Fruit fly (Drosophila melanogaster) whole organism, embryonic: Measurements from ENCODE around the gene CG2608.

Experiments
- Ada2b ChIP-seq: fragments of 200-800 bp; sonication (Bioruptor generic); IDR thresholded peaks from 2 replicates; pipeline ENCODE4 v1.3.6; 2022; ENCODE audit warnings: missing biosample characterization, missing genetic modification characterization
- Antp ChIP-seq: fragments of 200-800 bp; sonication (Bioruptor generic); optimal IDR thresholded peaks from 3 replicates; lab custom pipeline; 2016; ENCODE audit warnings: missing biosample characterization, missing genetic modification characterization
- C15 ChIP-seq: fragments of 200-800 bp; sonication (Bioruptor generic); IDR thresholded peaks from 3 replicates; pipeline ENCODE4 v1.3.6; 2022; ENCODE audit warnings: missing biosample characterization, missing genetic modification characterization
- CG10431 ChIP-seq: fragments of 200-800 bp; sonication (Bioruptor generic); optimal IDR thresholded peaks from 3 replicates; lab custom pipeline; 2018; ENCODE audit warnings: missing biosample characterization, mild to moderate bottlenecking, missing genetic modification characterization
- CG10979 ChIP-seq: fragments of 200-800 bp; sonication (Bioruptor generic); optimal IDR thresholded peaks from 2 replicates; lab custom pipeline; 2018; ENCODE audit warnings: missing biosample characterization, mild to moderate bottlenecking, missing genetic modification characterization, moderate library complexity
- CG11247 ChIP-seq: fragments of 200-800 bp; sonication (Bioruptor generic); IDR thresholded peaks from 2 replicates; pipeline ENCODE4 v1.3.6; 2022; ENCODE audit warnings: missing biosample characterization, missing genetic modification characterization
- CG12219 ChIP-seq: fragments of 200-800 bp; sonication (Bioruptor generic); optimal IDR thresholded peaks from 3 replicates; lab custom pipeline; 2018; ENCODE audit warnings: missing biosample characterization, mild to moderate bottlenecking, missing genetic modification characterization
- CG1233 ChIP-seq: fragments of 200-800 bp; sonication (Bioruptor generic); optimal IDR thresholded peaks from 4 replicates; lab custom pipeline; 2018; ENCODE audit warnings: missing biosample characterization, mild to moderate bottlenecking, missing genetic modification characterization
- CG14860 ChIP-seq: fragments of 200-800 bp; sonication (Bioruptor generic); IDR thresholded peaks from 3 replicates; pipeline ENCODE4 v1.3.6; 2022; ENCODE audit warnings: missing biosample characterization, missing genetic modification characterization; ENCODE audit not compliant: partially characterized antibody
- CG17328 ChIP-seq: fragments of 200-800 bp; sonication (Bioruptor generic); IDR thresholded peaks from 2 replicates; pipeline ENCODE4 v1.3.6; 2022; ENCODE audit warnings: missing biosample characterization, missing genetic modification characterization
- CG17912 ChIP-seq: fragments of 200-800 bp; sonication (Bioruptor generic); optimal IDR thresholded peaks from 2 replicates; lab custom pipeline; 2018; ENCODE audit warnings: missing biosample characterization, mild to moderate bottlenecking, missing genetic modification characterization
- CG31365 ChIP-seq: fragments of 200-800 bp; sonication (Bioruptor generic); optimal IDR thresholded peaks from 2 replicates; lab custom pipeline; 2018; ENCODE audit warnings: missing biosample characterization, mild to moderate bottlenecking, missing genetic modification characterization
- CG31441 ChIP-seq: fragments of 200-800 bp; sonication (Bioruptor generic); IDR thresholded peaks from 2 replicates; pipeline ENCODE4 v1.3.6; 2022; ENCODE audit warnings: missing biosample characterization, missing genetic modification characterization
- CG32767 ChIP-seq: fragments of 200-800 bp; sonication (Bioruptor generic); IDR thresholded peaks from 2 replicates; pipeline ENCODE4 v1.3.6; 2022; ENCODE audit warnings: missing biosample characterization, missing genetic modification characterization
- CG32772 ChIP-seq: fragments of 200-800 bp; sonication (Bioruptor generic); IDR thresholded peaks from 2 replicates; pipeline ENCODE4 v1.3.6; 2022; ENCODE audit warnings: missing biosample characterization, missing genetic modification characterization
- CG34422 ChIP-seq: fragments of 200-800 bp; sonication (Bioruptor generic); IDR thresholded peaks from 3 replicates; pipeline ENCODE4 v1.3.6; 2022; ENCODE audit warnings: missing biosample characterization, missing genetic modification characterization
- CG3838 ChIP-seq: fragments of 200-800 bp; sonication (Bioruptor generic); optimal IDR thresholded peaks from 3 replicates; lab custom pipeline; 2016; ENCODE audit warnings: missing biosample characterization, missing genetic modification characterization
- CG4328 ChIP-seq: fragments of 200-800 bp; sonication (Bioruptor generic); optimal IDR thresholded peaks from 3 replicates; lab custom pipeline; 2017; ENCODE audit warnings: missing biosample characterization, missing genetic modification reagents, missing genetic modification characterization
- CG4730 ChIP-seq: fragments of 200-800 bp; sonication (Bioruptor generic); IDR thresholded peaks from 2 replicates; pipeline ENCODE4 v1.3.6; 2022; ENCODE audit warnings: missing biosample characterization, missing genetic modification characterization
- CG4854 ChIP-seq: fragments of 200-800 bp; sonication (Bioruptor generic); optimal IDR thresholded peaks from 2 replicates; lab custom pipeline; 2016; ENCODE audit warnings: missing biosample characterization, missing genetic modification characterization, inconsistent platforms
- CG6813 ChIP-seq: fragments of 200-800 bp; sonication (Bioruptor generic); optimal IDR thresholded peaks from 2 replicates; lab custom pipeline; 2017; ENCODE audit warnings: missing biosample characterization, missing genetic modification characterization, mild to moderate bottlenecking, moderate library complexity, missing genetic modification reagents
- CG7987 ChIP-seq: fragments of 200-800 bp; sonication (Bioruptor generic); optimal IDR thresholded peaks from 2 replicates; lab custom pipeline; 2018; ENCODE audit warnings: missing biosample characterization, mild to moderate bottlenecking, missing genetic modification characterization, moderate library complexity
- CTCF ChIP-seq: fragments of 200-800 bp; sonication (Bioruptor generic); optimal IDR thresholded peaks from 2 replicates; lab custom pipeline; 2017; ENCODE audit warnings: missing biosample characterization, mild to moderate bottlenecking, missing genetic modification characterization, moderate library complexity
- Dek ChIP-seq: fragments of 200-800 bp; sonication (Bioruptor generic); optimal IDR thresholded peaks from 3 replicates; lab custom pipeline; 2019; ENCODE audit warnings: missing biosample characterization, mild to moderate bottlenecking, missing genetic modification characterization, moderate library complexity
- Ets65A ChIP-seq: fragments of 200-800 bp; sonication (Bioruptor generic); peaks from one replicate; lab custom pipeline; 2016; ENCODE audit warnings: missing biosample characterization, missing genetic modification characterization
- GATAe ChIP-seq: fragments of 200-800 bp; sonication (Bioruptor generic); conservative IDR thresholded peaks from 2 replicates; pipeline ENCODE4 v1.3.6; 2022; ENCODE audit warnings: missing biosample characterization, missing genetic modification characterization
- Hmr ChIP-seq: fragments of 200-800 bp; sonication (Bioruptor generic); optimal IDR thresholded peaks from 3 replicates; lab custom pipeline; 2017; ENCODE audit warnings: mild to moderate bottlenecking, missing biosample characterization, missing genetic modification reagents, missing genetic modification characterization
- Med ChIP-seq: fragments of 200-800 bp; sonication (Bioruptor generic); peaks from one replicate; lab custom pipeline; 2016; ENCODE audit warnings: missing biosample characterization, missing genetic modification characterization, mild to moderate bottlenecking, inconsistent platforms, moderate library complexity
- NC2β ChIP-seq: fragments of 200-800 bp; sonication (Bioruptor generic); optimal IDR thresholded peaks from 2 replicates; lab custom pipeline; 2016; ENCODE audit warnings: missing biosample characterization, missing genetic modification characterization
- NFAT ChIP-seq: fragments of 200-800 bp; sonication (Bioruptor generic); IDR thresholded peaks from 2 replicates; pipeline ENCODE4 v1.3.6; 2022; ENCODE audit warnings: missing biosample characterization, missing genetic modification characterization
- Scr ChIP-seq: fragments of 200-800 bp; sonication (Bioruptor generic); IDR thresholded peaks from 2 replicates; pipeline ENCODE4 v1.3.6; 2022; ENCODE audit warnings: missing biosample characterization, missing genetic modification characterization; ENCODE audit not compliant: partially characterized antibody
- Sry-δ ChIP-seq: fragments of 200-800 bp; sonication (Bioruptor generic); optimal IDR thresholded peaks from 2 replicates; lab custom pipeline; 2016; ENCODE audit warnings: missing biosample characterization, missing genetic modification characterization
- Xbp1 ChIP-seq: fragments of 200-800 bp; sonication (Bioruptor generic); optimal IDR thresholded peaks from 3 replicates; lab custom pipeline; 2016; ENCODE audit warnings: missing biosample characterization, mild to moderate bottlenecking, missing genetic modification characterization
- Xrp1 ChIP-seq: fragments of 200-800 bp; sonication (Bioruptor generic); IDR thresholded peaks from 2 replicates; pipeline ENCODE4 v1.3.6; 2022; ENCODE audit warnings: missing biosample characterization, missing genetic modification characterization
- ash1 ChIP-seq: fragments of 200-800 bp; sonication (Bioruptor generic); optimal IDR thresholded peaks from 2 replicates; lab custom pipeline; 2018; ENCODE audit warnings: missing biosample characterization, mild to moderate bottlenecking, missing genetic modification characterization
- caup ChIP-seq: fragments of 200-800 bp; sonication (Bioruptor generic); optimal IDR thresholded peaks from 3 replicates; lab custom pipeline; 2017; ENCODE audit warnings: missing biosample characterization, mild to moderate bottlenecking, missing genetic modification characterization, moderate library complexity; ENCODE audit not compliant: severe bottlenecking
- corto ChIP-seq: fragments of 200-800 bp; sonication (Bioruptor generic); optimal IDR thresholded peaks from 2 replicates; lab custom pipeline; 2016; ENCODE audit warnings: missing biosample characterization, mild to moderate bottlenecking, missing genetic modification characterization, moderate library complexity
- danr ChIP-seq: fragments of 200-800 bp; sonication (Bioruptor generic); IDR thresholded peaks from 2 replicates; pipeline ENCODE4 v1.3.6; 2022; ENCODE audit warnings: missing biosample characterization, missing genetic modification characterization
- dati ChIP-seq: fragments of 200-800 bp; sonication (Bioruptor generic); IDR thresholded peaks from 2 replicates; pipeline ENCODE4 v1.3.6; 2022; ENCODE audit warnings: missing biosample characterization, missing genetic modification characterization
- dysf ChIP-seq: fragments of 200-800 bp; sonication (Bioruptor generic); IDR thresholded peaks from 3 replicates; pipeline ENCODE4 v1.3.6; 2022; ENCODE audit warnings: missing biosample characterization, missing genetic modification characterization
- eve ChIP-seq, 2 experiments: fragments of >200 bp; optimal IDR thresholded peaks; 2 replicates each; lab custom pipeline; 2017; ENCODE audit warnings: missing biosample characterization in 2 of 2, missing genetic modification characterization in 2 of 2
- ftz-f1 ChIP-seq: fragments of 200-800 bp; sonication (Bioruptor generic); optimal IDR thresholded peaks from 2 replicates; lab custom pipeline; 2016; ENCODE audit warnings: missing biosample characterization, missing genetic modification characterization
- gce ChIP-seq: fragments of 200-800 bp; sonication (Bioruptor generic); IDR thresholded peaks from 3 replicates; pipeline ENCODE4 v1.3.6; 2022; ENCODE audit warnings: missing biosample characterization, missing genetic modification characterization
- hth ChIP-seq: fragments of >200 bp; optimal IDR thresholded peaks from 2 replicates; lab custom pipeline; 2017; ENCODE audit warnings: inconsistent platforms
- lov ChIP-seq, 2 experiments: fragments of 200-800 bp in 1 of 2; fragments of >200 bp in 1 of 2; sonication (Bioruptor generic) in 1 of 2; IDR thresholded peaks in 1 of 2; optimal IDR thresholded peaks in 1 of 2; 2 replicates in 1 of 2; 3 replicates in 1 of 2; pipeline versions ENCODE4 v1.3.6 to Lab custom; 2017 to 2022; ENCODE audit warnings: missing biosample characterization in 1 of 2, missing genetic modification characterization in 1 of 2
- luna ChIP-seq: fragments of 200-800 bp; sonication (Bioruptor generic); optimal IDR thresholded peaks from 2 replicates; lab custom pipeline; 2016; ENCODE audit warnings: missing biosample characterization, missing genetic modification characterization
- maf-S ChIP-seq: fragments of 200-800 bp; sonication (Bioruptor generic); optimal IDR thresholded peaks from 2 replicates; lab custom pipeline; 2016; ENCODE audit warnings: missing biosample characterization, missing genetic modification characterization
- phol ChIP-seq: fragments of 200-800 bp; sonication (Bioruptor generic); optimal IDR thresholded peaks from 3 replicates; lab custom pipeline; 2018; ENCODE audit warnings: missing biosample characterization, mild to moderate bottlenecking, missing genetic modification characterization, moderate library complexity
- sr ChIP-seq: fragments of 200-800 bp; sonication (Bioruptor generic); IDR thresholded peaks from 3 replicates; pipeline ENCODE4 v1.3.6; 2022; ENCODE audit warnings: missing biosample characterization, missing genetic modification characterization
- stwl ChIP-seq: fragments of 200-800 bp; sonication (Bioruptor generic); optimal IDR thresholded peaks from 3 replicates; lab custom pipeline; 2018; ENCODE audit warnings: missing biosample characterization, mild to moderate bottlenecking, missing genetic modification characterization, moderate library complexity
- tgo ChIP-seq: fragments of 200-800 bp; sonication (Bioruptor generic); IDR thresholded peaks from 3 replicates; pipeline ENCODE4 v1.3.6; 2022; ENCODE audit warnings: missing biosample characterization, missing genetic modification characterization
- toy ChIP-seq: fragments of 200-800 bp; sonication (Bioruptor generic); IDR thresholded peaks from 2 replicates; pipeline ENCODE4 v1.3.6; 2022; ENCODE audit warnings: missing biosample characterization, missing genetic modification characterization

The CG2608 gene

DNA sequence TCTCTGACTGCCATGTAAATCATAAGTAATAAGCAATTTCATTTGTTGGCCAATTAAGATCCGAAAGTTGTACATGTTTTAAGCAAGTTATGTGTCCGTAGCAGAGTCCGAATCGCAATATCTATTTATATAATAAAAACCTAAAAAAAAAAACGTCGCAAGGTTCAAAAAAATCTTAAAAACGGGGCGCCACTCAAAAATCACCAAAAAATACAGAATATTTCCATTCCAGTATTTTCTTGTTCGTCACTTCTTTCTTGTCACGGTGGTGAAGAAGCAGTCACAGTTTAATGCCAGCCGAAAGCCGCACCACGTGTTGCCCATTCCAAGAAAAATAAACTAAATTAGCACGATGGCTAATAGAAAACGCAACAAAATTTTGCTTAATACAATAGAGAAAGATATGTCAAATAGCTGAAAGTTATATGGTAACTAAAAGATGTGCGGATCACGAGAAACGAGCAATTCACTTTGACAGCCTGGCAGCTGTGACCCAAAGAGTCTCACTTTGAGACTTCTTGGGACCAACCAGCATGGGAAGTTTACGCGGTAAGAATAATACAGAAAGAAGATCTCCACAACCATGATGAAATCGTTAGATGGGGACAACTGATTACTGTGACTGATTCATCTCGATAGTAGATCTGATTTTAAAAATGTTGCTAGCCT, 1.8 kb downstream of the CG2608 start (continued):
- no peak for TF ChIP-seq CG17328 (GFP tag; lab: Robert Waterston, UW)
- no peak for TF ChIP-seq NFAT (GFP tag; lab: Robert Waterston, UW)
- TF ChIP-seq luna (GFP tag; lab: Kevin White, UChicago): no peak
- no peak for TF ChIP-seq CG7987 (GFP tag; lab: Kevin White, UChicago)
- TF ChIP-seq CG14860: no peak
- TF ChIP-seq Xbp1 (GFP tag; lab: Kevin White, UChicago): peak; percentile 33
- no peak for TF ChIP-seq CG4730
- no peak for TF ChIP-seq GATAe (GFP tag; lab: Robert Waterston, UW)
- TF ChIP-seq Sry-δ (GFP tag; lab: Kevin White, UChicago): no peak
- TF ChIP-seq dati (GFP tag; lab: Robert Waterston, UW): no peak
- TF ChIP-seq CG17912 (GFP tag; lab: Kevin White, UChicago): no peak
- TF ChIP-seq Hmr (GFP tag; lab: Kevin White, UChicago): no peak
- peak; percentile 5 for TF ChIP-seq phol (tag; lab: Kevin White, UChicago)
- TF ChIP-seq CG32772 (GFP tag; lab: Robert Waterston, UW): no peak
- no peak for TF ChIP-seq caup (GFP tag; lab: Kevin White, UChicago)
- TF ChIP-seq eve (GFP tag; optimal IDR thresholded peaks at IDR 0.05; lab: Kevin White, UChicago): no peak
- TF ChIP-seq CG10979: no peak
- peak; percentile 58 for TF ChIP-seq stwl (tag; lab: Kevin White, UChicago)
- no peak for TF ChIP-seq Antp
- peak; percentile 0 for TF ChIP-seq ftz-f1 (GFP tag; lab: Kevin White, UChicago)
- TF ChIP-seq sr: no peak
- TF ChIP-seq Dek: no peak
- TF ChIP-seq CG31441 (GFP tag; lab: Robert Waterston, UW): no peak
- no peak for TF ChIP-seq toy
- peak; percentile 82 for TF ChIP-seq Med (GFP tag; lab: Kevin White, UChicago)
- TF ChIP-seq CG3838 (GFP tag; lab: Kevin White, UChicago): no peak
- no peak for TF ChIP-seq Ada2b (GFP tag; lab: Robert Waterston, UW)
- TF ChIP-seq maf-S (GFP tag; lab: Kevin White, UChicago): no peak
- TF ChIP-seq NC2β (GFP tag; lab: Kevin White, UChicago): no peak
- TF ChIP-seq gce (GFP tag; lab: Robert Waterston, UW): no peak
- no peak for TF ChIP-seq CG31365 (tag; lab: Kevin White, UChicago)
- peak; percentile 53 for TF ChIP-seq CTCF
- no peak for TF ChIP-seq tgo
- peak; percentile 8 for TF ChIP-seq CG10431 (GFP tag; lab: Kevin White, UChicago)
- TF ChIP-seq Scr (GFP tag; lab: Robert Waterston, UW): no peak
- TF ChIP-seq Xrp1 (GFP tag; lab: Robert Waterston, UW): no peak
- no peak for TF ChIP-seq corto (GFP tag; lab: Kevin White, UChicago)
- TF ChIP-seq hth: no peak
- TF ChIP-seq CG1233 (GFP tag; lab: Kevin White, UChicago): no peak
- no peak for TF ChIP-seq CG6813
- no peak for TF ChIP-seq CG12219 (GFP tag; lab: Kevin White, UChicago)
- no peak for TF ChIP-seq CG4328 (GFP tag; lab: Kevin White, UChicago)
- TF ChIP-seq Ets65A: no peak
- no peak for TF ChIP-seq danr (GFP tag; lab: Robert Waterston, UW)
- no peak for TF ChIP-seq CG4854
- TF ChIP-seq CG32767 (GFP tag; lab: Robert Waterston, UW): no peak
- no peak for TF ChIP-seq C15 (GFP tag; lab: Robert Waterston, UW)
- no peak for TF ChIP-seq ash1 (GFP tag; lab: Kevin White, UChicago)
- TF ChIP-seq CG11247 (GFP tag; lab: Robert Waterston, UW): no peak
- no peak for TF ChIP-seq dysf (GFP tag; lab: Robert Waterston, UW)
- no peak for TF ChIP-seq CG34422
- no peak for TF ChIP-seq lov (optimal IDR thresholded peaks at IDR 0.05; lab: Kevin White, UChicago)
- TF ChIP-seq lov (GFP tag; IDR thresholded peaks at IDR 0.05; lab: Robert Waterston, UW): no peak
